Fruit fly (Drosophila melanogaster) whole organism, embryonic: Measurements from ENCODE around the gene CG15046.

Experiments used
- B-H1 ChIP-seq: fragments of 200-800 bp; sonication (Bioruptor generic); IDR thresholded peaks from 3 replicates; pipeline ENCODE4 v1.3.6; 2022; ENCODE audit warnings: missing biosample characterization, missing genetic modification characterization
- CG10543 ChIP-seq: fragments of 200-800 bp; sonication (Bioruptor generic); optimal IDR thresholded peaks from 3 replicates; lab custom pipeline; 2017; ENCODE audit warnings: missing biosample characterization, mild to moderate bottlenecking, missing genetic modification characterization, moderate library complexity
- CG11504 ChIP-seq: fragments of 200-800 bp; sonication (Bioruptor generic); optimal IDR thresholded peaks from 3 replicates; lab custom pipeline; 2019; ENCODE audit warnings: missing biosample characterization, mild to moderate bottlenecking, missing genetic modification characterization, moderate library complexity
- CG12391 ChIP-seq: fragments of 200-800 bp; sonication (Bioruptor generic); optimal IDR thresholded peaks from 3 replicates; lab custom pipeline; 2018; ENCODE audit warnings: missing biosample characterization, mild to moderate bottlenecking, missing genetic modification characterization, moderate library complexity
- CG13424 ChIP-seq: fragments of 200-800 bp; sonication (Bioruptor generic); optimal IDR thresholded peaks from 2 replicates; lab custom pipeline; 2019; ENCODE audit warnings: missing biosample characterization, mild to moderate bottlenecking, missing genetic modification characterization, moderate library complexity
- CG15479 ChIP-seq: fragments of 200-800 bp; sonication (Bioruptor generic); optimal IDR thresholded peaks from 3 replicates; lab custom pipeline; 2019; ENCODE audit warnings: missing biosample characterization, mild to moderate bottlenecking, missing genetic modification characterization, moderate library complexity
- CG1647 ChIP-seq: fragments of 200-800 bp; sonication (Bioruptor generic); optimal IDR thresholded peaks from 3 replicates; lab custom pipeline; 2016; ENCODE audit warnings: missing biosample characterization, missing genetic modification characterization
- CG17612 ChIP-seq: fragments of 200-800 bp; sonication (Bioruptor generic); IDR thresholded peaks from 2 replicates; pipeline ENCODE4 v1.3.6; 2022; ENCODE audit warnings: missing biosample characterization, missing genetic modification characterization
- CG17802 ChIP-seq: fragments of 200-800 bp; sonication (Bioruptor generic); optimal IDR thresholded peaks from 2 replicates; lab custom pipeline; 2018; ENCODE audit warnings: missing biosample characterization, mild to moderate bottlenecking, missing genetic modification characterization, moderate library complexity
- CG2129 ChIP-seq: fragments of 200-800 bp; sonication (Bioruptor generic); IDR thresholded peaks from 2 replicates; pipeline ENCODE4 v1.3.6; 2022; ENCODE audit warnings: missing biosample characterization, missing genetic modification characterization; ENCODE audit not compliant: partially characterized antibody
- CG2875 ChIP-seq: fragments of 200-800 bp; sonication (Bioruptor generic); optimal IDR thresholded peaks from 2 replicates; lab custom pipeline; 2017; ENCODE audit warnings: missing biosample characterization, mild to moderate bottlenecking, missing genetic modification characterization, missing genetic modification reagents
- CG30020 ChIP-seq: fragments of 200-800 bp; optimal IDR thresholded peaks from 2 replicates; lab custom pipeline; 2019; ENCODE audit warnings: missing biosample characterization, mild to moderate bottlenecking, missing genetic modification characterization, moderate library complexity
- CG30403 ChIP-seq: fragments of 200-800 bp; sonication (Bioruptor generic); optimal IDR thresholded peaks from 3 replicates; lab custom pipeline; 2016; ENCODE audit warnings: missing biosample characterization, missing genetic modification characterization
- CG30431 ChIP-seq: fragments of 200-800 bp; sonication (Bioruptor generic); optimal IDR thresholded peaks from 2 replicates; lab custom pipeline; 2017; ENCODE audit warnings: missing biosample characterization, missing genetic modification characterization
- CG34422 ChIP-seq: fragments of 200-800 bp; sonication (Bioruptor generic); IDR thresholded peaks from 3 replicates; pipeline ENCODE4 v1.3.6; 2022; ENCODE audit warnings: missing biosample characterization, missing genetic modification characterization
- CG3847 ChIP-seq: fragments of 200-800 bp; sonication (Bioruptor generic); IDR thresholded peaks from 2 replicates; pipeline ENCODE4 v1.3.6; 2022; ENCODE audit warnings: missing biosample characterization, missing genetic modification characterization
- CG4820 ChIP-seq: fragments of 200-800 bp; sonication (Bioruptor generic); optimal IDR thresholded peaks from 3 replicates; lab custom pipeline; 2016; ENCODE audit warnings: missing biosample characterization, missing genetic modification characterization
- CG7556 ChIP-seq: fragments of 200-800 bp; sonication (Bioruptor generic); optimal IDR thresholded peaks from 2 replicates; lab custom pipeline; 2017; ENCODE audit warnings: missing biosample characterization, mild to moderate bottlenecking, missing genetic modification characterization
- CG8359 ChIP-seq: fragments of 200-800 bp; sonication (Bioruptor generic); optimal IDR thresholded peaks from 2 replicates; lab custom pipeline; 2017; ENCODE audit warnings: missing biosample characterization, mild to moderate bottlenecking, missing genetic modification characterization, borderline replicate concordance
- CG8478 ChIP-seq: fragments of >200 bp; optimal IDR thresholded peaks from 2 replicates; lab custom pipeline; 2018
- CG9932 ChIP-seq: fragments of 200-800 bp; sonication (Bioruptor generic); IDR thresholded peaks from 2 replicates; pipeline ENCODE4 v1.3.6; 2022; ENCODE audit warnings: missing biosample characterization, missing genetic modification characterization
- Dip3 ChIP-seq: fragments of 200-800 bp; sonication (Bioruptor generic); optimal IDR thresholded peaks from 3 replicates; lab custom pipeline; 2016; ENCODE audit warnings: missing biosample characterization, missing genetic modification characterization
- Doc2 ChIP-seq: fragments of 200-800 bp; sonication (Bioruptor generic); IDR thresholded peaks from 2 replicates; pipeline ENCODE4 v1.3.6; 2022; ENCODE audit warnings: missing biosample characterization, missing genetic modification characterization
- Drgx ChIP-seq: fragments of 200-800 bp; sonication (Bioruptor generic); IDR thresholded peaks from 2 replicates; pipeline ENCODE4 v1.3.6; 2022; ENCODE audit warnings: missing biosample characterization, missing genetic modification characterization
- H2.0 ChIP-seq: fragments of 200-800 bp; sonication (Bioruptor generic); IDR thresholded peaks from 2 replicates; pipeline ENCODE4 v1.3.6; 2022; ENCODE audit warnings: missing biosample characterization, missing genetic modification characterization
- HLH3B ChIP-seq: fragments of 200-800 bp; sonication (Bioruptor generic); IDR thresholded peaks from 2 replicates; pipeline ENCODE4 v1.3.6; 2022; ENCODE audit warnings: missing biosample characterization, missing genetic modification characterization
- HLH4C ChIP-seq: fragments of 200-800 bp; sonication (Bioruptor generic); IDR thresholded peaks from 3 replicates; pipeline ENCODE4 v1.3.6; 2022; ENCODE audit warnings: missing biosample characterization, missing genetic modification characterization; ENCODE audit not compliant: partially characterized antibody
- HLH54F ChIP-seq: fragments of 200-800 bp; sonication (Bioruptor generic); optimal IDR thresholded peaks from 3 replicates; lab custom pipeline; 2016; ENCODE audit warnings: missing biosample characterization, missing genetic modification characterization
- HLHmδ ChIP-seq: fragments of 200-800 bp; sonication (Bioruptor generic); optimal IDR thresholded peaks from 2 replicates; lab custom pipeline; 2018; ENCODE audit warnings: missing biosample characterization, mild to moderate bottlenecking, missing genetic modification characterization, moderate library complexity
- Mes4 ChIP-seq: fragments of 200-800 bp; sonication (Bioruptor generic); optimal IDR thresholded peaks from 2 replicates; lab custom pipeline; 2016; ENCODE audit warnings: missing biosample characterization, missing genetic modification characterization
- Oaz ChIP-seq: fragments of 200-800 bp; sonication (Bioruptor generic); IDR thresholded peaks from 2 replicates; pipeline ENCODE4 v1.3.6; 2022; ENCODE audit warnings: missing biosample characterization, missing genetic modification characterization
- Pdp1 ChIP-seq, 2 experiments: fragments of 200-800 bp; sonication (Bioruptor generic); optimal IDR thresholded peaks; 3 replicates each; lab custom pipeline; 2016; ENCODE audit warnings: missing biosample characterization in 2 of 2, missing genetic modification characterization in 2 of 2, mild to moderate bottlenecking in 1 of 2, moderate library complexity in 1 of 2
- br ChIP-seq: fragments of >200 bp; optimal IDR thresholded peaks from 2 replicates; lab custom pipeline; 2017
- dmrt11E ChIP-seq: fragments of 200-800 bp; sonication (Bioruptor generic); optimal IDR thresholded peaks from 3 replicates; lab custom pipeline; 2018; ENCODE audit warnings: missing biosample characterization, mild to moderate bottlenecking, missing genetic modification characterization, moderate library complexity
- eyg ChIP-seq: fragments of 200-800 bp; sonication (Bioruptor generic); optimal IDR thresholded peaks from 3 replicates; lab custom pipeline; 2016; ENCODE audit warnings: missing biosample characterization, missing genetic modification characterization
- ftz-f1 ChIP-seq: fragments of 200-800 bp; sonication (Bioruptor generic); optimal IDR thresholded peaks from 2 replicates; lab custom pipeline; 2016; ENCODE audit warnings: missing biosample characterization, missing genetic modification characterization
- grau ChIP-seq: fragments of 200-800 bp; optimal IDR thresholded peaks from 3 replicates; lab custom pipeline; 2019; ENCODE audit warnings: missing biosample characterization, mild to moderate bottlenecking, missing genetic modification characterization, moderate library complexity
- hkb ChIP-seq, 2 experiments: fragments of 200-800 bp in 1 of 2; fragments of >200 bp in 1 of 2; sonication (Bioruptor generic) in 1 of 2; IDR thresholded peaks in 1 of 2; optimal IDR thresholded peaks in 1 of 2; 2 replicates each; pipeline versions ENCODE4 v1.3.6 to Lab custom; 2017 to 2022; ENCODE audit warnings: missing biosample characterization in 1 of 2, missing genetic modification characterization in 1 of 2
- lbe ChIP-seq: fragments of 200-800 bp; sonication (Bioruptor generic); optimal IDR thresholded peaks from 2 replicates; lab custom pipeline; 2016; ENCODE audit warnings: missing biosample characterization, mild to moderate bottlenecking, missing genetic modification characterization
- lmd ChIP-seq: fragments of 200-800 bp; sonication (Bioruptor generic); IDR thresholded peaks from 2 replicates; pipeline ENCODE4 v1.3.6; 2022; ENCODE audit warnings: missing biosample characterization, missing genetic modification characterization
- lola ChIP-seq, 3 experiments: fragments of >200 bp in 2 of 3; fragments of 200-800 bp in 1 of 3; sonication (Bioruptor generic) in 1 of 3; optimal IDR thresholded peaks; 2 replicates each; lab custom pipeline; 2017 to 2019; ENCODE audit warnings: missing biosample characterization in 3 of 3, missing genetic modification characterization in 3 of 3, mild to moderate bottlenecking in 1 of 3, moderate library complexity in 1 of 3
- maf-S ChIP-seq: fragments of 200-800 bp; sonication (Bioruptor generic); optimal IDR thresholded peaks from 2 replicates; lab custom pipeline; 2016; ENCODE audit warnings: missing biosample characterization, missing genetic modification characterization
- mirr ChIP-seq: fragments of 200-800 bp; sonication (Bioruptor generic); optimal IDR thresholded peaks from 3 replicates; lab custom pipeline; 2018; ENCODE audit warnings: missing biosample characterization, mild to moderate bottlenecking, missing genetic modification characterization
- pb ChIP-seq: fragments of 200-800 bp; sonication (Bioruptor generic); optimal IDR thresholded peaks from 3 replicates; lab custom pipeline; 2016; ENCODE audit warnings: missing biosample characterization, missing genetic modification characterization
- salm ChIP-seq: fragments of 200-800 bp; sonication (Bioruptor generic); optimal IDR thresholded peaks from 2 replicates; lab custom pipeline; 2018; ENCODE audit warnings: missing biosample characterization, mild to moderate bottlenecking, missing genetic modification characterization
- sim ChIP-seq: fragments of 200-800 bp; sonication (Bioruptor generic); IDR thresholded peaks from 2 replicates; pipeline ENCODE4 v1.3.6; 2022; ENCODE audit warnings: missing biosample characterization, missing genetic modification characterization
- so ChIP-seq: fragments of 200-800 bp; sonication (Bioruptor generic); IDR thresholded peaks from 3 replicates; pipeline ENCODE4 v1.3.6; 2022; ENCODE audit warnings: missing biosample characterization, missing genetic modification characterization
- ttk ChIP-seq: fragments of 200-800 bp; sonication (Bioruptor generic); IDR thresholded peaks from 2 replicates; pipeline ENCODE4 v2.1.2; 2022; ENCODE audit warnings: missing biosample characterization, missing genetic modification characterization
- unc-4 ChIP-seq: fragments of 200-800 bp; sonication (Bioruptor generic); IDR thresholded peaks from 2 replicates; pipeline ENCODE4 v1.3.6; 2022; ENCODE audit warnings: missing biosample characterization, missing genetic modification characterization; ENCODE audit not compliant: partially characterized antibody
- zfh2 ChIP-seq: fragments of 200-800 bp; sonication (Bioruptor generic); optimal IDR thresholded peaks from 2 replicates; lab custom pipeline; 2016; ENCODE audit warnings: missing biosample characterization, missing genetic modification characterization

Gene CG15046

DNA sequence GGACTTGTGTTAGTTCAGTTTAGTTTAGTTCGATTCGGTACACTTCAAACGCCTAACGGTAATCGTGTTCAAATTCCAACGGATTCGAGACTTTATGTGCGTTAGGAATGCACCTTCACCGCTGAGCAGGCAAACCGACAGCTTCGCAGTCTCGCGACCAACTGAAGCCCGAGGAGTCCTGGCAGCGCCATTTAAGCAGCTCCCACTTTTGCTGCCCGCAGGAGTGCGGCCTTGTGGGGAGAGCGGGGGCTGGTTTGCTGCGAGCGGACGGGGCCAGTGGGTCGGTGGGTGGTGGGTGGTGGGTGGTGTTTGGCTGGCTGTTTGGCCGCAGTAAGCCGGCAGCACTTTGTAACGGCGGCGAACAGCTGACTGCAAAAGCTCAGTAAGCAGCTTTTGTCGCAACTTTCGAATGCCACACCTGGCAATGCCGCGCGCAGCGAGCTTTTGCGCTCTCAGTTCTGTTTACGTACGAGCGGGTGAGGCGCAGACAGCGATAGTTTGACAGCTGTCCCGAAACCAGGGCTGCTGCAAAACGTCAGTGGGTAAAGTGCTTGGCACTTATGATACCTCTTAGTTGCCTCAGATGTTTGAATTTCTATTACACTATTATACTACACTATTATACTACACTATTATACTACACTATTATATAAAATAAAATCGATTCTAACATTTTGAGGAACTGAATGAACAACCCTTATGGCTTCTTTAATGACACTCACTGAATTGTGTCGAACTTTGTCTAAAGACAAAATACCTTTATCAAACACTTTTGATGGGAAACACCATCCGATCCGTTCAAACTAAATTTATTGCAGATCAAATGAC is 9.9 kb downstream of the CG15046 start, which contains the start of gene CG32547 (continued):
- no peak for TF ChIP-seq CG2129 (GFP tag; lab: Robert Waterston, UW)
- peak; percentile 33; the same call in 1 of the 2 replicates for TF ChIP-seq unc-4 (GFP tag; lab: Robert Waterston, UW)
- TF ChIP-seq CG15479 (GFP tag; lab: Kevin White, UChicago) = no peak
- no peak for TF ChIP-seq HLH3B
- TF ChIP-seq br (lab: Kevin White, UChicago) = no peak
- no peak for TF ChIP-seq eyg (GFP tag; lab: Kevin White, UChicago)
- no peak for TF ChIP-seq CG1647 (GFP tag; lab: Kevin White, UChicago)
- TF ChIP-seq so (GFP tag; lab: Robert Waterston, UW) = no peak
- TF ChIP-seq CG34422 (GFP tag; lab: Robert Waterston, UW) = no peak
- TF ChIP-seq pb (GFP tag; lab: Kevin White, UChicago) = no peak
- TF ChIP-seq CG11504 (tag; lab: Kevin White, UChicago) = peak; percentile 21
- no peak for TF ChIP-seq ttk (GFP tag; lab: Robert Waterston, UW)
- no peak for TF ChIP-seq CG30020
- TF ChIP-seq HLH4C = no peak
- TF ChIP-seq CG9932 (GFP tag; lab: Robert Waterston, UW) = no peak; the same call in 1 of the 2 replicates
- TF ChIP-seq CG17802 (tag; lab: Kevin White, UChicago) = no peak
- TF ChIP-seq ftz-f1 (GFP tag; lab: Kevin White, UChicago) = no peak
- TF ChIP-seq CG7556 (GFP tag; lab: Kevin White, UChicago) = no peak
- no peak for TF ChIP-seq Dip3 (GFP tag; lab: Kevin White, UChicago)
- TF ChIP-seq Mes4 (GFP tag; lab: Kevin White, UChicago) = no peak
- no peak for TF ChIP-seq CG30403 (GFP tag; lab: Kevin White, UChicago)
- TF ChIP-seq CG17612 (GFP tag; lab: Robert Waterston, UW) = no peak
- TF ChIP-seq Pdp1 (GFP tag; optimal IDR thresholded peaks at IDR 0.05; lab: Kevin White, UChicago) = no peak
- TF ChIP-seq CG8359 (GFP tag; lab: Kevin White, UChicago) = no peak
- no peak for TF ChIP-seq CG10543
- no peak for TF ChIP-seq CG12391 (tag; lab: Kevin White, UChicago)
- no peak for TF ChIP-seq sim (GFP tag; lab: Robert Waterston, UW)
- no peak for TF ChIP-seq CG30431 (GFP tag; lab: Kevin White, UChicago)
- peak; percentile 25; the same call in 1 of the 2 replicates for TF ChIP-seq CG3847 (GFP tag; lab: Robert Waterston, UW)
- TF ChIP-seq lola (GFP tag; optimal IDR thresholded peaks at IDR 0.05; lab: Kevin White, UChicago) = no peak
- no peak for TF ChIP-seq HLH54F
- no peak for TF ChIP-seq Drgx (GFP tag; lab: Robert Waterston, UW)
- no peak for TF ChIP-seq CG2875
- TF ChIP-seq Oaz (GFP tag; lab: Robert Waterston, UW) = no peak
- no peak for TF ChIP-seq CG8478 (lab: Kevin White, UChicago)
- peak; percentile 4 for TF ChIP-seq lbe (GFP tag; lab: Kevin White, UChicago)
- TF ChIP-seq B-H1 (GFP tag; lab: Robert Waterston, UW) = no peak
- TF ChIP-seq maf-S (GFP tag; lab: Kevin White, UChicago) = no peak
- no peak; the same call in 1 of the 2 replicates for TF ChIP-seq lmd (GFP tag; lab: Robert Waterston, UW)
- no peak for TF ChIP-seq CG13424 (tag; lab: Kevin White, UChicago)
- no peak for TF ChIP-seq CG4820 (GFP tag; lab: Kevin White, UChicago)
- no peak for TF ChIP-seq salm (tag; lab: Kevin White, UChicago)
- TF ChIP-seq mirr (GFP tag; lab: Kevin White, UChicago) = no peak
- TF ChIP-seq dmrt11E (tag; lab: Kevin White, UChicago) = no peak
- TF ChIP-seq grau (tag; lab: Kevin White, UChicago) = no peak
- no peak for TF ChIP-seq HLHmδ
- no peak for TF ChIP-seq hkb (optimal IDR thresholded peaks at IDR 0.05; lab: Kevin White, UChicago)
- TF ChIP-seq hkb (GFP tag; IDR thresholded peaks at IDR 0.05; lab: Robert Waterston, UW) = no peak
- TF ChIP-seq zfh2 (GFP tag; lab: Kevin White, UChicago) = no peak
- no peak for TF ChIP-seq H2.0
- no peak for TF ChIP-seq Doc2 (GFP tag; lab: Robert Waterston, UW)
